Worm (Caenorhabditis elegans): ENCODE measurements around the gene tbc-13.
A peak's percentile ranks its signal among the peaks of the same experiment; 100 is the strongest.

The tbc-13 gene

ce11 chrX:12461557-12461956 lies 23.3 kb upstream of the tbc-13 start, which contains the start of gene odr-7:
Gene odr-7, minus strand, starts transcription at chrX:12461657.
- TF ChIP-seq mep-1 (tag; optimal IDR thresholded peaks at IDR 0.05) (no peak), nhr-84 (tag; optimal IDR thresholded peaks at IDR 0.05) (no peak), ceh-90 (tag; optimal IDR thresholded peaks at IDR 0.05) (no peak)

- TF ChIP-seq ceh-88 (GFP tag; IDR thresholded peaks at IDR 0.05): no peak
- no peak for TF ChIP-seq ceh-82 (tag; optimal IDR thresholded peaks at IDR 0.05)
- no peak for TF ChIP-seq dsc-1 (tag; optimal IDR thresholded peaks at IDR 0.05)
- TF ChIP-seq fkh-4 (tag; optimal IDR thresholded peaks at IDR 0.05; ENCODE audit: borderline replicate concordance): no peak
- TF ChIP-seq lin-39 (tag; optimal IDR thresholded peaks at IDR 0.05): no peak
- no peak for TF ChIP-seq efl-3 (GFP tag; optimal IDR thresholded peaks at IDR 0.05)
- TF ChIP-seq zag-1 (tag; optimal IDR thresholded peaks at IDR 0.05): no peak
- TF ChIP-seq ztf-4 (tag; optimal IDR thresholded peaks at IDR 0.05): no peak
- TF ChIP-seq lin-15B (tag; optimal IDR thresholded peaks at IDR 0.05): no peak
- no peak for TF ChIP-seq elt-3 (tag; optimal IDR thresholded peaks at IDR 0.05)
- no peak for TF ChIP-seq skn-1 (tag; optimal IDR thresholded peaks at IDR 0.05)
- no peak for TF ChIP-seq nhr-71 (tag; optimal IDR thresholded peaks at IDR 0.05)
- TF ChIP-seq pax-3 (tag; optimal IDR thresholded peaks at IDR 0.05): no peak
- TF ChIP-seq C34B4.2 (tag; optimal IDR thresholded peaks at IDR 0.05): no peak
- no peak for TF ChIP-seq mab-9 (GFP tag; IDR thresholded peaks at IDR 0.05)
- TF ChIP-seq zip-4 (GFP tag; optimal IDR thresholded peaks at IDR 0.05): no peak
- no peak for TF ChIP-seq F16B12.6 (tag; optimal IDR thresholded peaks at IDR 0.05)
- TF ChIP-seq snpc-4 (tag; optimal IDR thresholded peaks at IDR 0.05): no peak
Observed at ce11 chrX:12463504-12463903, 21.3 kb upstream of the tbc-13 start, which contains the start of gene T18D3.5. Gene T18D3.5, plus strand, starts transcription at chrX:12463804.

- TF ChIP-seq efl-1 (optimal IDR thresholded peaks at IDR 0.05) (no peak), efl-1 (GFP tag; optimal IDR thresholded peaks at IDR 0.05 in 1 of 2) (peak in 1 of 2 experiments; percentile 68), elt-2 (tag; optimal IDR thresholded peaks at IDR 0.05) (peak; percentile 76), nhr-20 (tag; optimal IDR thresholded peaks at IDR 0.05) (peak; percentile 28), nhr-71 (tag; optimal IDR thresholded peaks at IDR 0.05) (peak; percentile 5), lsy-2 (tag; optimal IDR thresholded peaks at IDR 0.05) (no peak), skn-1 (tag; optimal IDR thresholded peaks at IDR 0.05) (no peak)
Observed at ce11 chrX:12466769-12467168, 18.1 kb upstream of the tbc-13 start, which contains the start of gene cdf-2. Gene cdf-2, minus strand, starts transcription at chrX:12466917.

- TF ChIP-seq tbx-2 (tag; optimal IDR thresholded peaks at IDR 0.05) (peak; percentile 8), nhr-28 (tag; optimal IDR thresholded peaks at IDR 0.05) (no peak), nhr-20 (tag; optimal IDR thresholded peaks at IDR 0.05) (peak; percentile 3), efl-1 (optimal IDR thresholded peaks at IDR 0.05) (no peak), efl-1 (GFP tag; optimal IDR thresholded peaks at IDR 0.05 in 1 of 2) (peak in 1 of 2 experiments; percentile 51)
Observed at ce11 chrX:12467660-12468111, 17.2 kb upstream of the tbc-13 start, which contains the start of gene myo-2. Gene myo-2, plus strand, starts transcription at chrX:12468061.

ce11 chrX:12469846-12470245 lies 15.0 kb upstream of the tbc-13 start:
- TF ChIP-seq nhr-20 (tag; optimal IDR thresholded peaks at IDR 0.05) (no peak), nhr-12 (tag; optimal IDR thresholded peaks at IDR 0.05) (no peak), sptf-1 (tag; optimal IDR thresholded peaks at IDR 0.05) (no peak), elt-2 (tag; optimal IDR thresholded peaks at IDR 0.05) (no peak), hlh-4 (tag; optimal IDR thresholded peaks at IDR 0.05) (no peak), nhr-76 (tag; optimal IDR thresholded peaks at IDR 0.05) (no peak), lin-14 (GFP tag; optimal IDR thresholded peaks at IDR 0.05) (no peak), nhr-84 (tag; optimal IDR thresholded peaks at IDR 0.05) (no peak), F16B12.6 (tag; optimal IDR thresholded peaks at IDR 0.05) (no peak), xbp-1 (tag; optimal IDR thresholded peaks at IDR 0.05) (no peak), vab-15 (tag; optimal IDR thresholded peaks at IDR 0.05) (no peak), unc-98 (GFP tag; IDR thresholded peaks at IDR 0.05) (no peak), lsy-2 (tag; optimal IDR thresholded peaks at IDR 0.05) (no peak), egl-27 (tag; optimal IDR thresholded peaks at IDR 0.05) (no peak), nhr-237 (tag; optimal IDR thresholded peaks at IDR 0.05) (no peak), nhr-11 (tag; optimal IDR thresholded peaks at IDR 0.05) (no peak), ceh-88 (GFP tag; IDR thresholded peaks at IDR 0.05) (no peak), lin-15B (tag; optimal IDR thresholded peaks at IDR 0.05) (no peak), egl-13 (tag; optimal IDR thresholded peaks at IDR 0.05) (no peak), swsn-7 (tag; optimal IDR thresholded peaks at IDR 0.05) (no peak)
